Worm (Caenorhabditis elegans): Measurements from ENCODE around the gene fbxc-30.
"Not testable (repeated sequence)": the region's sequence is repeated elsewhere in the genome, so short reads cannot be mapped to it uniquely, and the experiment has no call there.

DNA sequence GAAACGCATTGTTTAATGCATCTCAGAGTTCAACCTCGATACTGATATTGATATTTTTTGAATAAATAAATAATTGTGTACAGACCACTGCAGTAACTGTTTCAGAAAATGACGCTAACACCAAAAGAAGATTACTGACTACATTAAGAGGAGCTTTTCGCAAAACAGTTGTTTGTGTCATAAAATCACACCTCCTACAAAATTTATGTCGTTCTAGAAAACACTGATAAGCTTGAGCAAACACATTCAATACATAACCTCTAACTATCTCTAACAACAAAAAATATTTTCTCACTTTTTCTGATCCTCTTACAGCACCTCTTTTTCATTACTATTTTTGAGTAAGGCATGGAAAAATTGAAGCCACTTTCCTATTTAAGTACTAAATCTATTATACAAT is 37.2 kb downstream of the fbxc-30 start, which contains the start of gene fbxc-7:
- not testable (repeated sequence) for TF ChIP-seq pha-4 (tag; optimal IDR thresholded peaks at IDR 0.05); rnt-1 (tag; optimal IDR thresholded peaks at IDR 0.05); sdc-2 (tag; optimal IDR thresholded peaks at IDR 0.05); unc-3 (GFP tag; conservative IDR thresholded peaks at IDR 0.05); unc-3 (tag; optimal IDR thresholded peaks at IDR 0.05); ama-1 (optimal IDR thresholded peaks at IDR 0.05); ref-2 (tag; optimal IDR thresholded peaks at IDR 0.05)

Measured in whole organism, late embryonic.